Fruit fly (Drosophila melanogaster): ENCODE results near the gene Ada2b.

Ada2b gene

DNA sequence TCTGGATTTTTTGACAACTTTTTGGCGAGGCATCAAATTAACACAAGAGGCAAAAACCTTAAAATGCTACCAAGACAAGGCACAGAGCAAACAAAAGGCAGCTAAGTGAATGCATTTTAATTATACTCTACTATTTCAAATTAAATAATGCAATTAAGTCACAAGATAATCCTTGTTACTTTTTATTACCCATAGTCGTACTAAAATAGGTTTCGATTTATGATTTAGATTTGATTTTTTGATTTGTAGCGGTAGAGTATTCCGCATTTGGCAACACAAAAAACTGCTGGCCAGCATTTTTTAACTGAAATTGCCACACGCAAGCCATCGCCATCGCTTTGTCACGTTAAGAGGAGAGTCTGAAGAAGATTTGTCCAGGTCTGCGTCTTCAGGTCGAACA is 42.4 kb upstream of the Ada2b start (continued):
- TF ChIP-seq GATAd (GFP tag; optimal IDR thresholded peaks at IDR 0.05) (no peak), Hnf4 (GFP tag; optimal IDR thresholded peaks at IDR 0.05) (no peak), usp (GFP tag; optimal IDR thresholded peaks at IDR 0.05) (no peak), lola (GFP tag; optimal IDR thresholded peaks at IDR 0.05) (no peak), pan (optimal IDR thresholded peaks at IDR 0.05) (no peak), Dif (GFP tag; optimal IDR thresholded peaks at IDR 0.05; ENCODE audit: partially characterized antibody) (no peak)

DNA sequence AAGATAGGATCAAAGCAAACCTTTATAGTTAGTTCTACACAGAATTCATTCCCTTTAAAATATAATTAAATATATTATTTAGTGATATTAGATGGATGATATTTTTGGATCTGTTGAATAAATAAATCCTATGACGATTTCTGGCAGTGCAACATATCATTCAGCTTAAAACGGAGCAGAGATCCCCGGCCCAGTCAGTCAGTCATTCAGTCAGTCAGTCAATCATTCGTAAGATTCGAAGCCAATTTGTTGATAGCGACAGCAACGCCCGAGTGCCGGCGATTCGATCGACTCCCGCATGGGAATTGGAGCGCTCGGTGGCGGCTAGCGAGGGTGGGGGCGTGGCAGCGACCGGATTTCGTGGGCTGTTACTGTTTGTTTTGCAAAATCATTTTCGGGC is 39.7 kb upstream of the Ada2b start:
- TF ChIP-seq Sp1 (GFP tag; optimal IDR thresholded peaks at IDR 0.05) (peak; percentile 19), rgr (GFP tag; optimal IDR thresholded peaks at IDR 0.05) (no peak), Rel (GFP tag; optimal IDR thresholded peaks at IDR 0.05) (no peak), Rel (tag; optimal IDR thresholded peaks at IDR 0.05) (peak; percentile 38), HLH106 (tag; optimal IDR thresholded peaks at IDR 0.05) (peak; percentile 43), Hr83 (GFP tag; optimal IDR thresholded peaks at IDR 0.05; ENCODE audit: poor library complexity, severe bottlenecking) (no peak), ey (GFP tag; optimal IDR thresholded peaks at IDR 0.05) (no peak), pan (optimal IDR thresholded peaks at IDR 0.05) (no peak), h (GFP tag; optimal IDR thresholded peaks at IDR 0.05) (no peak), Dif (GFP tag; optimal IDR thresholded peaks at IDR 0.05; ENCODE audit: partially characterized antibody) (peak; percentile 20), N (GFP tag; optimal IDR thresholded peaks at IDR 0.05) (no peak), foxo (GFP tag; optimal IDR thresholded peaks at IDR 0.05) (peak in 1 of 2 experiments; percentile 22), br (GFP tag; optimal IDR thresholded peaks at IDR 0.05) (no peak), CG32264 (GFP tag; optimal IDR thresholded peaks at IDR 0.05) (no peak), dmrt93B (GFP tag; optimal IDR thresholded peaks at IDR 0.05) (no peak)

DNA sequence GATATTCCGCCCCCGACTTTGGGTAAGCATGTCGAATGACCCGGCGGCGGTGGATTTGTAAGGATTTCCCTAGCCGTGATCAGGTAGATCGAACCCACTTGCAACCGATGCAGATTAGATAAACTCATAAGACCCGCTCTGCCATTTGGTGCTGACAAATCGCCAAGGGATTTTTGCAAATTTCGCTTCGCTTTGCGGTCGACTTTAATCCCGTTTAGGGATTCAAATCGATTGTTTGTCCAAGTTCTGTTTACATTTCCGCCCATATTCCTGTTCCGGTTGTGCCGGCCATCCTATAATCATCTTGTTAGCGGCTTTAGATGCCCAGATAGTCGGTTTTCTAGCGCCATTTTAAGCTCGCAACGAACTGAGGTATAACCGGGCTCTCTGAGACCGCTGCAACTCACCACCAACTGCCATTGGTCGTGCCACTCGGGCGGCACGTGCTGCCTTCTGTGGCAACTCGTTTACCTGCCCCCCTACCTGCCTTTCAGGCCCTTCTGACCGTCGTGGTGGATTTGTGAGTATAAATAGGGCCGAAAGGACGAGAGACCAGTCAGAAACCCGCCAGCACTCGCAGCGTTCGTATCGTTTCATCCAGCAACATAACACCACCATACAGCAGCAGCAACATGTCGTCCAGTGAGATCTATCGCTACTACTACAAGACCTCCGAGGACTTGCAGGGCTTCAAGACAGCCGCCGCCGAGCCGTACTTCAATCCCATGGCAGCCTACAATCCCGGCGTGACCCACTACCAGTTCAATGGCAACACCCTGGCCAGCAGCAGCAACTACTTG is 37.4 kb upstream of the Ada2b start, which contains the start of gene ato:
Gene ato (plus strand): TSS at position 559 of the 800 bp plus-strand sequence.
- no peak for TF ChIP-seq h (GFP tag; optimal IDR thresholded peaks at IDR 0.05)
- peak; percentile 60 for TF ChIP-seq Vsx2 (GFP tag; optimal IDR thresholded peaks at IDR 0.05; ENCODE audit: partially characterized antibody)

DNA sequence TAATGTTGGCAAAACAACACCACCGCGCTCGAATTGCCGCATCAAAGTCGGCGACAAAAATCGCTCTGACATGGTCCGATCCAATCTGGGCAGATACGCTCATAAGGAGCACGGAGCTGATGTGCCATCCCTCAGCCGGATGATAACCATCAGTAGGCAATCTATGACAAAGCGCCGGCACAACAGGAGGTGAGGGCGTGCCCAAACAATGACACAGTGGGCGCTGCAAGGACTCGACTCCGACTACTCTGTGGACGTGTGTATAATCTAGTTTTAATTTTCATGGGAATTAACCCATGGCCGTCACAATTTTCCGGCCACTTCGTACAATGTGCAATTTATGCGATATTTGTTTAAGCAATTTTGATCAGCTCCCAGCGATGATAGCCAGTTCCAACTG is 34.7 kb upstream of the Ada2b start:
- TF ChIP-seq CrebA (GFP tag; optimal IDR thresholded peaks at IDR 0.05; ENCODE audit: borderline replicate concordance) (no peak), dsf (GFP tag; optimal IDR thresholded peaks at IDR 0.05; ENCODE audit: borderline replicate concordance) (no peak)

DNA sequence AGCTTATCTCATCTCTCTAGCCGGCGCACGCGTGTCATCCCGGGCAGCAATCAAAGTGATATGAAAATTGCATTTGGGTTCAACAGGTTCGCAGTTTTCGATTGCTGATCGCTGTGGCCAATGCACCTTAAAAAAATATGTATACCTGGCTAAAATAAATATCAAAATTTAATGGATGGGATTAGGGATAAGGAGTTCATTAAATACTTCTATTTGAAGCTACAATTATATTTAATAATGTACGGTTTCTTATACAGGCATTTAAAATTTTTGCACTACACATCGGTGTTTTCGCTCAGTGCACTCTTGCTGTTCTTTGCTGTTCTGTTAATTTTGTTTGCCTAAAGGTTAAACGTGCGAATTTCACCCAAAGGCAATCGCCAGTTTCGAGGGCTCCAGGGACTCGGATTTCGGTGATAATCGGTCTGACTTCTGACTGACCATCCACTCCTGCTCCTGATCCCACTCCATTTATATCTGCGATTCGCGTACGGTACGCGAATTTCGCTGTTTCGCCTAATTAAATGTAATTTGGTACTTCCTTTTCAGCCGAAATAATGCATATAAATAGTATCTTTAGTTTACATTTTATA is 32.4 kb upstream of the Ada2b start:
- TF ChIP-seq sv (GFP tag; optimal IDR thresholded peaks at IDR 0.05) (no peak), dl (GFP tag; optimal IDR thresholded peaks at IDR 0.05; ENCODE audit: insufficient read depth in 1 of 2, partially characterized antibody in 2 of 2) (no peak), brk (GFP tag; optimal IDR thresholded peaks at IDR 0.05) (no peak), Mio (GFP tag; optimal IDR thresholded peaks at IDR 0.05) (no peak), Hnf4 (GFP tag; optimal IDR thresholded peaks at IDR 0.05) (no peak), sage (GFP tag; optimal IDR thresholded peaks at IDR 0.05) (no peak), rgr (GFP tag; optimal IDR thresholded peaks at IDR 0.05) (peak; percentile 63), dsf (GFP tag; optimal IDR thresholded peaks at IDR 0.05; ENCODE audit: borderline replicate concordance) (no peak), foxo (GFP tag; optimal IDR thresholded peaks at IDR 0.05) (peak in 1 of 2 experiments; percentile 69), GATAd (GFP tag; optimal IDR thresholded peaks at IDR 0.05) (no peak), Hr83 (GFP tag; optimal IDR thresholded peaks at IDR 0.05; ENCODE audit: poor library complexity, severe bottlenecking) (no peak), Abd-B (GFP tag; optimal IDR thresholded peaks at IDR 0.05) (no peak), usp (GFP tag; optimal IDR thresholded peaks at IDR 0.05) (no peak), lola (GFP tag; optimal IDR thresholded peaks at IDR 0.05) (no peak), Dif (GFP tag; optimal IDR thresholded peaks at IDR 0.05; ENCODE audit: partially characterized antibody) (no peak), dmrt93B (GFP tag; optimal IDR thresholded peaks at IDR 0.05) (no peak), psq (GFP tag; optimal IDR thresholded peaks at IDR 0.05) (peak; percentile 56), Hr78 (GFP tag; optimal IDR thresholded peaks at IDR 0.05) (no peak), ey (GFP tag; optimal IDR thresholded peaks at IDR 0.05) (peak; percentile 65), br (GFP tag; optimal IDR thresholded peaks at IDR 0.05) (peak; percentile 71), Myc (optimal IDR thresholded peaks at IDR 0.05) (no peak), pan (optimal IDR thresholded peaks at IDR 0.05) (no peak), tai (GFP tag; optimal IDR thresholded peaks at IDR 0.05) (no peak), HLH106 (tag; optimal IDR thresholded peaks at IDR 0.05) (peak; percentile 62), jim (GFP tag; optimal IDR thresholded peaks at IDR 0.05) (no peak), h (GFP tag; optimal IDR thresholded peaks at IDR 0.05) (peak; percentile 79), Rel (GFP tag; optimal IDR thresholded peaks at IDR 0.05) (no peak), Rel (tag; optimal IDR thresholded peaks at IDR 0.05) (peak; percentile 23), fru (GFP tag; optimal IDR thresholded peaks at IDR 0.05) (peak; percentile 70), CG9705 (GFP tag; optimal IDR thresholded peaks at IDR 0.05) (no peak), CG32264 (GFP tag; optimal IDR thresholded peaks at IDR 0.05) (no peak), CrebA (GFP tag; optimal IDR thresholded peaks at IDR 0.05; ENCODE audit: borderline replicate concordance) (no peak), Sp1 (GFP tag; optimal IDR thresholded peaks at IDR 0.05) (peak; percentile 10), OdsH (GFP tag; optimal IDR thresholded peaks at IDR 0.05) (peak; percentile 60), Vsx2 (GFP tag; optimal IDR thresholded peaks at IDR 0.05; ENCODE audit: partially characterized antibody) (no peak)
